Fruit fly (Drosophila melanogaster): ENCODE data around the gene CG3223.
A peak's percentile ranks its signal among the peaks of the same experiment; 100 is the strongest.

Gene CG3223

dm6 chr3R:8037896-8038295, 28.7 kb downstream of the CG3223 start (continued):
- TF ChIP-seq dan (GFP tag; IDR thresholded peaks at IDR 0.05) (no peak), unpg (GFP tag; optimal IDR thresholded peaks at IDR 0.05) (peak; percentile 9), CG10543 (GFP tag; optimal IDR thresholded peaks at IDR 0.05) (no peak), CG13624 (GFP tag; optimal IDR thresholded peaks at IDR 0.05) (no peak), Ssrp (tag; optimal IDR thresholded peaks at IDR 0.05) (peak; percentile 10), CG4424 (GFP tag; optimal IDR thresholded peaks at IDR 0.05) (no peak), Asciz (GFP tag; optimal IDR thresholded peaks at IDR 0.05) (peak; percentile 36), zen (tag; optimal IDR thresholded peaks at IDR 0.05) (peak; percentile 8), slp2 (GFP tag; optimal IDR thresholded peaks at IDR 0.05) (no peak), ci (GFP tag; IDR thresholded peaks at IDR 0.05) (peak; percentile 60; the same call in 2 of the 3 replicates), CG7271 (tag; optimal IDR thresholded peaks at IDR 0.05) (no peak), ab (GFP tag; optimal IDR thresholded peaks at IDR 0.05) (no peak), CG8944 (GFP tag; optimal IDR thresholded peaks at IDR 0.05) (no peak), Ptx1 (GFP tag; IDR thresholded peaks at IDR 0.05) (peak; percentile 33; the same call in 1 of the 2 replicates), CG12236 (GFP tag; optimal IDR thresholded peaks at IDR 0.05) (no peak), CG14710 (tag; optimal IDR thresholded peaks at IDR 0.05) (peak; percentile 25), zf30C (GFP tag; optimal IDR thresholded peaks at IDR 0.05) (no peak), CG5245 (GFP tag; optimal IDR thresholded peaks at IDR 0.05) (peak; percentile 8), chif (GFP tag; optimal IDR thresholded peaks at IDR 0.05) (no peak), fd96Cb (tag; optimal IDR thresholded peaks at IDR 0.05) (peak; percentile 39), D (optimal IDR thresholded peaks at IDR 0.05) (no peak), D (GFP tag; optimal IDR thresholded peaks at IDR 0.05) (peak; percentile 2), prd (optimal IDR thresholded peaks at IDR 0.05) (no peak), prd (GFP tag; IDR thresholded peaks at IDR 0.05) (peak; percentile 51; the same call in 1 of the 3 replicates), CG8388 (GFP tag; optimal IDR thresholded peaks at IDR 0.05) (peak; percentile 27), sisA (GFP tag; IDR thresholded peaks at IDR 0.05) (peak; percentile 41), CG31365 (tag; optimal IDR thresholded peaks at IDR 0.05) (no peak), esg (GFP tag; conservative IDR thresholded peaks at IDR 0.05) (0 out of 2 replicates have a peak, but pooled peaks have one; percentile 11), ken (GFP tag; IDR thresholded peaks at IDR 0.05) (no peak), Xrp1 (GFP tag; IDR thresholded peaks at IDR 0.05) (peak; percentile 47; the same call in 1 of the 2 replicates), CG11504 (tag; optimal IDR thresholded peaks at IDR 0.05) (peak; percentile 62), CG11723 (GFP tag; optimal IDR thresholded peaks at IDR 0.05) (no peak), repo (GFP tag; optimal IDR thresholded peaks at IDR 0.05) (no peak), Hmx (GFP tag; optimal IDR thresholded peaks at IDR 0.05) (no peak), lilli (GFP tag; optimal IDR thresholded peaks at IDR 0.05) (no peak), CG1024 (GFP tag; IDR thresholded peaks at IDR 0.05) (peak; percentile 55), CG4282 (GFP tag; optimal IDR thresholded peaks at IDR 0.05) (no peak), CG15011 (GFP tag; optimal IDR thresholded peaks at IDR 0.05) (no peak), az2 (GFP tag; optimal IDR thresholded peaks at IDR 0.05) (peak; percentile 11), fru (optimal IDR thresholded peaks at IDR 0.05) (no peak), tap (tag; optimal IDR thresholded peaks at IDR 0.05) (peak; percentile 5), sna (GFP tag; IDR thresholded peaks at IDR 0.05; ENCODE audit: partially characterized antibody) (no peak), cas (GFP tag; IDR thresholded peaks at IDR 0.05) (no peak), CG7987 (GFP tag; optimal IDR thresholded peaks at IDR 0.05) (no peak), CG18262 (tag; optimal IDR thresholded peaks at IDR 0.05) (peak; percentile 53), nmo (GFP tag; optimal IDR thresholded peaks at IDR 0.05) (peak; percentile 4), CG7839 (tag; optimal IDR thresholded peaks at IDR 0.05) (peak; percentile 3), CG31441 (GFP tag; IDR thresholded peaks at IDR 0.05) (peak; percentile 41; the same call in 1 of the 2 replicates), Opbp (GFP tag; IDR thresholded peaks at IDR 0.05; ENCODE audit: partially characterized antibody) (no peak), Ada2b (GFP tag; IDR thresholded peaks at IDR 0.05) (no peak)
